Worm (Caenorhabditis elegans): ENCODE results near the gene F07A11.5.

DNA sequence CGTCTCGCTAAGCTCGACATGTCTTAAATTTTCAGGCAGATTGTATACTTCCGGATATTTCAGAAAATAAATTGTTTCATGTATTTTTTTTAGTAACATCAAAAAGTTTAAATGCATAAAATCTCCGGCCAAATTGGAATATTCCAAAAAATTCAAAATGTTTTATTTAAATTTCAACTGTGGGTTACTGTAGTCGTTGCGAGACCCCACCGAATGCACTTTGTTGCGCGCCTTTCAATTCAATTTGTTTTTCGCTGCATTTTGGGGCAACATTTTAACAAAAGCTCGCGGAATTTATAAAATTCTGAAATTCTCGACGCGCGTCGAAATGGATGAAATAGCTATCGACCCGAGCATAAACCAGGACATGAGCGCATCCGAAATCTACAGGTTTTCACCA, 39.2 kb upstream of the F07A11.5 start, which contains the start of gene F54D5.2:
- TF ChIP-seq nhr-237 (tag; optimal IDR thresholded peaks at IDR 0.05) (no peak), fkh-10 (GFP tag; optimal IDR thresholded peaks at IDR 0.05) (no peak), skn-1 (tag; optimal IDR thresholded peaks at IDR 0.05) (no peak), pha-4 (GFP tag; IDR thresholded peaks at IDR 0.05) (no peak), pha-4 (tag; optimal IDR thresholded peaks at IDR 0.05) (no peak), madf-9 (GFP tag; conservative IDR thresholded peaks at IDR 0.05) (no peak), zag-1 (tag; optimal IDR thresholded peaks at IDR 0.05) (no peak), dve-1 (tag; optimal IDR thresholded peaks at IDR 0.05; ENCODE audit: insufficient read depth) (no peak), jun-1 (tag; optimal IDR thresholded peaks at IDR 0.05) (no peak), mep-1 (tag; optimal IDR thresholded peaks at IDR 0.05) (no peak), nhr-25 (tag; optimal IDR thresholded peaks at IDR 0.05; ENCODE audit: borderline replicate concordance, insufficient read depth) (no peak)

Measured in whole organism, L4 larva.